Fruit fly (Drosophila melanogaster): ENCODE measurements around the gene CG46281.
A peak's percentile ranks its signal among the peaks of the same experiment; 100 is the strongest.

The CG46281 gene

dm6 chr3R:12980628-12981219, 49.4 kb downstream of the CG46281 start, which contains the start of gene Paip2 (continued):
- TF ChIP-seq mam (GFP tag; optimal IDR thresholded peaks at IDR 0.05), result no peak
- TF ChIP-seq tgo (GFP tag; IDR thresholded peaks at IDR 0.05), result no peak
- peak; percentile 9 for TF ChIP-seq Dip3 (GFP tag; optimal IDR thresholded peaks at IDR 0.05)
- no peak for TF ChIP-seq eve (GFP tag; optimal IDR thresholded peaks at IDR 0.05)
- TF ChIP-seq pho (GFP tag; optimal IDR thresholded peaks at IDR 0.05), result peak; percentile 8
- TF ChIP-seq CG10979 (tag; optimal IDR thresholded peaks at IDR 0.05), result no peak
- TF ChIP-seq vvl (GFP tag; IDR thresholded peaks at IDR 0.05), result 0 out of 2 replicates have a peak, but pooled peaks have one; percentile 6
- no peak for TF ChIP-seq cg (GFP tag; optimal IDR thresholded peaks at IDR 0.05)
- TF ChIP-seq CG31365 (tag; optimal IDR thresholded peaks at IDR 0.05), result peak; percentile 3
- peak; percentile 25 for TF ChIP-seq gem (tag; optimal IDR thresholded peaks at IDR 0.05)
- TF ChIP-seq CG9215 (GFP tag; IDR thresholded peaks at IDR 0.05), result no peak
- TF ChIP-seq CG16813 (GFP tag; IDR thresholded peaks at IDR 0.05; ENCODE audit: partially characterized antibody), result peak; percentile 99
- TF ChIP-seq shn (GFP tag; optimal IDR thresholded peaks at IDR 0.05), result no peak
- peak; percentile 42; the same call in 1 of the 2 replicates for TF ChIP-seq CG9932 (GFP tag; IDR thresholded peaks at IDR 0.05)
- TF ChIP-seq hb (GFP tag; IDR thresholded peaks at IDR 0.05; ENCODE audit: partially characterized antibody), result peak; percentile 98
- peak in 1 of 2 experiments; percentile 32 for TF ChIP-seq insv (GFP tag; optimal IDR thresholded peaks at IDR 0.05)
- TF ChIP-seq bab2 (GFP tag; optimal IDR thresholded peaks at IDR 0.05), result no peak
- TF ChIP-seq CG12659 (GFP tag; optimal IDR thresholded peaks at IDR 0.05), result peak; percentile 70
- TF ChIP-seq sd (tag; optimal IDR thresholded peaks at IDR 0.05), result peak; percentile 71
- TF ChIP-seq hkb (optimal IDR thresholded peaks at IDR 0.05), result no peak
- 0 out of 2 replicates have a peak, but pooled peaks have one; percentile 25 for TF ChIP-seq hkb (GFP tag; IDR thresholded peaks at IDR 0.05)
- TF ChIP-seq CG4617 (GFP tag; optimal IDR thresholded peaks at IDR 0.05; ENCODE audit: borderline replicate concordance), result peak; percentile 46
- TF ChIP-seq CG6791 (GFP tag; IDR thresholded peaks at IDR 0.05; ENCODE audit: partially characterized antibody), result peak; percentile 97
- no peak for TF ChIP-seq en (GFP tag; optimal IDR thresholded peaks at IDR 0.05)
- TF ChIP-seq CG10267 (tag; optimal IDR thresholded peaks at IDR 0.05), result peak; percentile 71
- TF ChIP-seq Dp (GFP tag; optimal IDR thresholded peaks at IDR 0.05), result peak; percentile 91
- peak; percentile 100 for TF ChIP-seq BEAF-32 (GFP tag; optimal IDR thresholded peaks at IDR 0.05)
- no peak for TF ChIP-seq CG2678 (tag; optimal IDR thresholded peaks at IDR 0.05)
- no peak for TF ChIP-seq Trl (optimal IDR thresholded peaks at IDR 0.05)
- TF ChIP-seq Trl (GFP tag; optimal IDR thresholded peaks at IDR 0.05), result peak; percentile 28
- TF ChIP-seq CG30020 (tag; optimal IDR thresholded peaks at IDR 0.05), result peak; percentile 32
- no peak for TF ChIP-seq nau (GFP tag; optimal IDR thresholded peaks at IDR 0.05)
- no peak for TF ChIP-seq Meics (GFP tag; optimal IDR thresholded peaks at IDR 0.05)
- peak in 1 of 2 experiments; percentile 84 for TF ChIP-seq Pdp1 (GFP tag; optimal IDR thresholded peaks at IDR 0.05)
- TF ChIP-seq HmgZ (tag; optimal IDR thresholded peaks at IDR 0.05), result peak; percentile 43
- peak; percentile 46; the same call in 2 of the 3 replicates for TF ChIP-seq CG17361 (GFP tag; IDR thresholded peaks at IDR 0.05)
- TF ChIP-seq Scr (GFP tag; IDR thresholded peaks at IDR 0.05; ENCODE audit: partially characterized antibody), result peak; percentile 99
- peak; percentile 82 for TF ChIP-seq Dref (GFP tag; IDR thresholded peaks at IDR 0.05)
- peak; percentile 28 for TF ChIP-seq CG3847 (GFP tag; IDR thresholded peaks at IDR 0.05)
- peak; percentile 4 for TF ChIP-seq CG4424 (GFP tag; optimal IDR thresholded peaks at IDR 0.05)
- TF ChIP-seq lbe (GFP tag; optimal IDR thresholded peaks at IDR 0.05), result peak; percentile 16
- TF ChIP-seq sisA (GFP tag; IDR thresholded peaks at IDR 0.05), result no peak
- no peak for TF ChIP-seq fd96Cb (tag; optimal IDR thresholded peaks at IDR 0.05)
- peak; percentile 49 for TF ChIP-seq CG11504 (tag; optimal IDR thresholded peaks at IDR 0.05)
- TF ChIP-seq Lpt (GFP tag; optimal IDR thresholded peaks at IDR 0.05), result no peak
- TF ChIP-seq HLH4C (GFP tag; IDR thresholded peaks at IDR 0.05; ENCODE audit: partially characterized antibody), result peak; percentile 99
- peak; percentile 38 for TF ChIP-seq CG8924 (tag; optimal IDR thresholded peaks at IDR 0.05)
- peak; percentile 2 for TF ChIP-seq Jarid2 (GFP tag; optimal IDR thresholded peaks at IDR 0.05)
- TF ChIP-seq CG15601 (tag; optimal IDR thresholded peaks at IDR 0.05), result peak; percentile 77

Data from whole organism, embryonic.